Fruit fly (Drosophila melanogaster) Kc167 (cell line): ENCODE data around the gene Scox.

Experiments used
- Myc ChIP-seq: fragments of >200 bp; optimal IDR thresholded peaks from 2 replicates; lab custom pipeline; 2017; ENCODE audit warnings: missing external identifiers
- Sin3A ChIP-seq: fragments of >200 bp; optimal IDR thresholded peaks from 2 replicates; lab custom pipeline; 2018; ENCODE audit warnings: missing external identifiers
- h ChIP-seq: fragments of >200 bp; optimal IDR thresholded peaks from 3 replicates; lab custom pipeline; 2018; ENCODE audit warnings: missing external identifiers
- insv ChIP-seq: fragments of >200 bp; optimal IDR thresholded peaks from 3 replicates; lab custom pipeline; 2018; ENCODE audit warnings: missing external identifiers
- psq ChIP-seq: fragments of >200 bp; optimal IDR thresholded peaks from 2 replicates; lab custom pipeline; 2017; ENCODE audit warnings: missing external identifiers

DNA sequence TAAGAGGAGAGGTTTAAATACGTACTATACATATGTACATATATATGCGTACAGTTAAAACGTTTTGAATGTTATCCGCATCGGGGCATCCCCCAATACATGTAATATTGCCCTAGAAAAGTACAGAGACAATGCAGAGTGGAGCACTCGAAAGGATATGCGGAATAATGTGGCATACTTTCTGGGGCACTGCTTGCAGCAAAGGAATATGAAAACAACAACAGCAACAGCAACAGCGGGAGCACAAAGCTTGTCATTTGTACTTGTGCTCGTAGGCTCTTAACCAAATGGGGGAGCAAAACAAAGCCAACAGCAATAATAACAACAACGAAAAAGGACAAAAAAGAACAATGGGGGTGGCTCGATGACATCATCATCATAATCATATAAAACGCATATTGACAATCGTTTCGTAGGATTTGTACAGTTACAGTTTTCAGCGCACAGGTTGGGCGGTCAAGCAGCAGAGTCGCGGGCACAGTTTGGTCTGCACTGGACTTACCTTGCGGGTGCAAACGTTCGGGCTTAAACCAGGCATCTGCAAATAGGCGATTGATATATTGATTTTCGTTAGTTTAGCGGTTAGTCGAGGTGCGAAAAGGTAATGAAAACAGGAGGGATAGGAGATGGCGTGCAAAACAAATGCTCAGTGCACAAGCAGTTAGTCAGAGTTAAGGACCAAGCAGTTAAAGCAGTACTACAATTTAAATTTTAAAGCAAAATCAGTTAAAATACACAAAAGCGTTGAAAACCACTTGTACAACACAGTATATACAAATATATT lies 35.1 kb upstream of the Scox start:
- TF ChIP-seq Sin3A (lab: Kevin White, UChicago): no peak
- no peak for TF ChIP-seq psq
- TF ChIP-seq insv (lab: Kevin White, UChicago): no peak
- no peak for TF ChIP-seq h
- no peak for TF ChIP-seq Myc (lab: Kevin White, UChicago)
